Fruit fly (Drosophila melanogaster): Measurements from ENCODE around the gene CG12483.

CG12483 gene

DNA sequence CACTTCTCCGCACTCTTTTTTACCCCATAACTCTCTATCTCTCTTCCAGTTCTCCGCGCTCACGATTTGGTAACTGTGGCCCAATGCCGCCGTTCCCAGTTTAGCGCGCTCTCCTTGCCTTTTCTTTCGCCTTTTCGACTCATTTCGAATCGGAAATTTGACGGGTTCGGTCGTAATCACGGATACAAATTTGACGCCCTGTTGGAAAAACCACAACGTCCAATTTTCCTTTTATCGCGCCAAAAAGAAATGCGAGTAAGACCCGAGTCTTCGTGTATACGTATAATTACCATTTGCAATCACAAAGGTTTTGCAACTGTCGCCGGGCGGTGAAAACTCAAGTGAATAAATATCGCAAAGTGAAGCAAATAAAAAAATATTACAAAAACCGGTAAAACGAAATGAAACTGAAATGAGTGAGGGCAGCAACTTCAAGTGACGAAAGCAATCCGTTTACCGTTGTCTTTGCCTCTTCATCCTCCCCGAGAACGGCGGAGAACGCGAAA, 31.2 kb upstream of the CG12483 start, which contains the start of gene Pdk1 (continued):
- TF ChIP-seq row (GFP tag; IDR thresholded peaks at IDR 0.05) (no peak; the same call in 2 of the 3 replicates), CG9797 (GFP tag; optimal IDR thresholded peaks at IDR 0.05) (no peak), CG4854 (GFP tag; optimal IDR thresholded peaks at IDR 0.05) (no peak), MESR4 (GFP tag; optimal IDR thresholded peaks at IDR 0.05) (no peak), CG31365 (tag; optimal IDR thresholded peaks at IDR 0.05) (no peak), hb (GFP tag; IDR thresholded peaks at IDR 0.05; ENCODE audit: partially characterized antibody) (no peak), Taf1 (GFP tag; IDR thresholded peaks at IDR 0.05) (no peak), CG4617 (GFP tag; optimal IDR thresholded peaks at IDR 0.05; ENCODE audit: borderline replicate concordance) (no peak), CG18764 (GFP tag; optimal IDR thresholded peaks at IDR 0.05) (no peak), E2f1 (GFP tag; IDR thresholded peaks at IDR 0.05) (peak; percentile 60; the same call in 1 of the 2 replicates), tx (GFP tag; optimal IDR thresholded peaks at IDR 0.05) (no peak), CG15601 (tag; optimal IDR thresholded peaks at IDR 0.05) (no peak), Poxn (GFP tag; IDR thresholded peaks at IDR 0.05) (no peak), CG12219 (GFP tag; optimal IDR thresholded peaks at IDR 0.05) (no peak), Atf-2 (GFP tag; optimal IDR thresholded peaks at IDR 0.05) (no peak), ap (GFP tag; IDR thresholded peaks at IDR 0.05) (no peak), lov (optimal IDR thresholded peaks at IDR 0.05) (no peak), lov (GFP tag; IDR thresholded peaks at IDR 0.05) (no peak), CG17361 (GFP tag; IDR thresholded peaks at IDR 0.05) (no peak), B-H2 (GFP tag; optimal IDR thresholded peaks at IDR 0.05) (no peak), CG13123 (GFP tag; optimal IDR thresholded peaks at IDR 0.05) (no peak), tna (GFP tag; IDR thresholded peaks at IDR 0.05; ENCODE audit: partially characterized antibody) (peak; percentile 13; the same call in 1 of the 2 replicates), nau (GFP tag; optimal IDR thresholded peaks at IDR 0.05) (peak; percentile 6), CG8290 (GFP tag; optimal IDR thresholded peaks at IDR 0.05) (no peak), CG8290 (tag; optimal IDR thresholded peaks at IDR 0.05) (peak in 1 of 2 experiments; percentile 70), slp2 (GFP tag; optimal IDR thresholded peaks at IDR 0.05) (no peak), ci (GFP tag; IDR thresholded peaks at IDR 0.05) (peak; percentile 71), nerfin-1 (tag; optimal IDR thresholded peaks at IDR 0.05) (peak; percentile 82), CG32532 (GFP tag; IDR thresholded peaks at IDR 0.05) (peak; percentile 45; the same call in 1 of the 2 replicates), CG17912 (GFP tag; optimal IDR thresholded peaks at IDR 0.05) (peak; percentile 39), CG32772 (GFP tag; IDR thresholded peaks at IDR 0.05) (no peak), CG2712 (tag; optimal IDR thresholded peaks at IDR 0.05) (peak; percentile 25), cad (GFP tag; optimal IDR thresholded peaks at IDR 0.05) (no peak), Lpt (GFP tag; optimal IDR thresholded peaks at IDR 0.05) (no peak), ro (GFP tag; IDR thresholded peaks at IDR 0.05) (no peak), CG1792 (GFP tag; optimal IDR thresholded peaks at IDR 0.05) (peak; percentile 2), CG11093 (GFP tag; IDR thresholded peaks at IDR 0.05) (no peak), tin (GFP tag; optimal IDR thresholded peaks at IDR 0.05) (no peak), al (GFP tag; IDR thresholded peaks at IDR 0.05) (no peak), CG6689 (GFP tag; IDR thresholded peaks at IDR 0.05) (no peak), CG2120 (GFP tag; optimal IDR thresholded peaks at IDR 0.05) (no peak), Dad (GFP tag; optimal IDR thresholded peaks at IDR 0.05) (no peak), CG8478 (optimal IDR thresholded peaks at IDR 0.05) (no peak), CG18599 (GFP tag; optimal IDR thresholded peaks at IDR 0.05) (peak; percentile 27), CG12744 (GFP tag; optimal IDR thresholded peaks at IDR 0.05) (no peak), wor (GFP tag; IDR thresholded peaks at IDR 0.05) (no peak), sc (optimal IDR thresholded peaks at IDR 0.05) (no peak), sc (GFP tag; optimal IDR thresholded peaks at IDR 0.05) (no peak), CG3065 (GFP tag; optimal IDR thresholded peaks at IDR 0.05) (no peak), Bteb2 (GFP tag; optimal IDR thresholded peaks at IDR 0.05) (no peak), zfh1 (GFP tag; IDR thresholded peaks at IDR 0.05) (peak; percentile 53; the same call in 1 of the 3 replicates), dysf (GFP tag; IDR thresholded peaks at IDR 0.05) (no peak), HmgZ (tag; optimal IDR thresholded peaks at IDR 0.05) (peak; percentile 34)

Data from whole organism, embryonic.